Fruit fly (Drosophila melanogaster): ENCODE data around the gene Mpc1.

The Mpc1 gene

dm6 chr3R:18905555-18905920 lies 22.9 kb downstream of the Mpc1 start, which contains the start of gene CG14292:
CG14292 (minus strand) TSS chr3R:18905655.
- no peak for TF ChIP-seq CG12605 (GFP tag; IDR thresholded peaks at IDR 0.05)
- no peak for TF ChIP-seq fd96Ca (GFP tag; IDR thresholded peaks at IDR 0.05)
- no peak for TF ChIP-seq CG8159 (tag; optimal IDR thresholded peaks at IDR 0.05)
- no peak for TF ChIP-seq Ets98B (GFP tag; IDR thresholded peaks at IDR 0.05)
- TF ChIP-seq CG10348 (GFP tag; IDR thresholded peaks at IDR 0.05) = no peak
- no peak for TF ChIP-seq Snoo (tag; optimal IDR thresholded peaks at IDR 0.05)

DNA sequence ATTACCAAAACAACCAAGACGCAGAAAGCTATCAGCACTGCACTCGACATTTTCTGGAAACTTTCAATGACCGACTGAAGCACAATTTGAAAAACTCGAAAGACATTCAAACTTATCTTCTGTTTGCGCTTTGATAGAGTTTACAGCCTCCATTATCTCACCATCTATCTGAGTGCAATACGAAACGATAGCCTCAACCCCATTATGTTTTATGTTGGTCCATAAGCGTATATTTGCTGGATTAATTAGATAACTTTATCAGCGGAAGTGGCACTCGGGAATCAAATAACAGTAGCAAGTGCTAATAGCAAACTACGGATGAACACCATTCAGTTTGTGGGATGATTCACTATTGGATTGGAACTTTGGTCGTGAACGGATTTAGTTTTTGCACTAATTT lies 25.6 kb downstream of the Mpc1 start, which contains the start of gene CG34284:
Gene CG34284 (minus strand): TSS at position 76 of the 400 bp plus-strand sequence.
- TF ChIP-seq CG13204 (GFP tag; optimal IDR thresholded peaks at IDR 0.05) = no peak
- no peak for TF ChIP-seq CG32121 (GFP tag; IDR thresholded peaks at IDR 0.05)
- no peak for TF ChIP-seq fd96Ca (GFP tag; IDR thresholded peaks at IDR 0.05)
- TF ChIP-seq CG12605 (GFP tag; IDR thresholded peaks at IDR 0.05) = no peak
- TF ChIP-seq Snoo (tag; optimal IDR thresholded peaks at IDR 0.05) = no peak
- no peak for TF ChIP-seq CG4496 (GFP tag; IDR thresholded peaks at IDR 0.05)
- TF ChIP-seq gl (tag; optimal IDR thresholded peaks at IDR 0.05) = no peak
- TF ChIP-seq Ets98B (GFP tag; IDR thresholded peaks at IDR 0.05) = no peak
- TF ChIP-seq Pif1A (GFP tag; optimal IDR thresholded peaks at IDR 0.05) = no peak
- TF ChIP-seq D1 (tag; optimal IDR thresholded peaks at IDR 0.05) = no peak
- no peak for TF ChIP-seq Pif1B (GFP tag; optimal IDR thresholded peaks at IDR 0.05)
- TF ChIP-seq CG9948 (tag; optimal IDR thresholded peaks at IDR 0.05) = no peak
- TF ChIP-seq EcR (GFP tag; optimal IDR thresholded peaks at IDR 0.05) = no peak
- TF ChIP-seq CG8159 (tag; optimal IDR thresholded peaks at IDR 0.05) = no peak
- no peak for TF ChIP-seq CG34367 (tag; optimal IDR thresholded peaks at IDR 0.05)
- no peak for TF ChIP-seq rn (GFP tag; IDR thresholded peaks at IDR 0.05)

- no peak for TF ChIP-seq gl (tag; optimal IDR thresholded peaks at IDR 0.05)
- no peak for TF ChIP-seq Pif1B (GFP tag; optimal IDR thresholded peaks at IDR 0.05)
These were observed 26.3 kb downstream of the Mpc1 start, which contains the start of gene CG14294 for dm6 chr3R:18902164-18902563. CG14294 (minus strand) TSS chr3R:18902264.

- TF ChIP-seq D1 (tag; optimal IDR thresholded peaks at IDR 0.05) = no peak
- no peak for TF ChIP-seq Ets98B (GFP tag; IDR thresholded peaks at IDR 0.05)
- no peak for TF ChIP-seq CG34367 (tag; optimal IDR thresholded peaks at IDR 0.05)
- no peak for TF ChIP-seq Snoo (tag; optimal IDR thresholded peaks at IDR 0.05)
- TF ChIP-seq CG14655 (GFP tag; optimal IDR thresholded peaks at IDR 0.05) = no peak
- no peak for TF ChIP-seq CG15710 (tag; optimal IDR thresholded peaks at IDR 0.05)
- TF ChIP-seq CG32121 (GFP tag; IDR thresholded peaks at IDR 0.05) = no peak
- no peak for TF ChIP-seq CG10348 (GFP tag; IDR thresholded peaks at IDR 0.05)
- TF ChIP-seq gl (tag; optimal IDR thresholded peaks at IDR 0.05) = no peak
- TF ChIP-seq CG12605 (GFP tag; IDR thresholded peaks at IDR 0.05) = no peak
- TF ChIP-seq EcR (GFP tag; optimal IDR thresholded peaks at IDR 0.05) = no peak
- TF ChIP-seq Pif1B (GFP tag; optimal IDR thresholded peaks at IDR 0.05) = no peak
- no peak for TF ChIP-seq CG13204 (GFP tag; optimal IDR thresholded peaks at IDR 0.05)
- TF ChIP-seq CG9948 (tag; optimal IDR thresholded peaks at IDR 0.05) = no peak
- TF ChIP-seq CG8159 (tag; optimal IDR thresholded peaks at IDR 0.05) = no peak
- TF ChIP-seq fd96Ca (GFP tag; IDR thresholded peaks at IDR 0.05) = no peak
- no peak for TF ChIP-seq CG8301 (tag; optimal IDR thresholded peaks at IDR 0.05)
- TF ChIP-seq CG17806 (tag; optimal IDR thresholded peaks at IDR 0.05) = no peak
- no peak for TF ChIP-seq CG4496 (GFP tag; IDR thresholded peaks at IDR 0.05)
- no peak for TF ChIP-seq rn (GFP tag; IDR thresholded peaks at IDR 0.05)
These were observed 29.3 kb downstream of the Mpc1 start, which contains the start of gene Rh2 for dm6 chr3R:18899123-18899522. Rh2 (plus strand) TSS chr3R:18899423.

DNA sequence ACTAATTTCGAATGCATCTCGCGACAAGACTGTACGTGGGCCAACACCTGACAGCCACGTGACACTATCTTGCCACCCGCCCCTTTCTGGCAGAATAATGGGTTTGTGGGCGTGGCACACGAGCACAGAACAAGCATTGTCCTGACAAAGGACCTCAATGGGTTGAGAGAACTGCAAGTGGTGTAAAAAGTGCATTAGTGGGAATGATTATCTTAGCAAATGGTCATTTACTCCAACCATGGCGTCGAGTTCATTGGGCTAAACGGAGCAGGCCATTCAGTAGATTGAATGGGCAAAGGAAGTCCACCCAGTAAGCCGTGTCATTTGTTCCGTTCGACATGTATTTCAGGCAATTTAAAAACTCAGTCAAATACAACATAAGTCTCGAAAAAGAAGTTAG lies 30.6 kb downstream of the Mpc1 start, which contains the start of gene CG14297:
Gene CG14297 (plus strand): TSS at position 301 of the 400 bp plus-strand sequence.
- no peak for TF ChIP-seq gl (tag; optimal IDR thresholded peaks at IDR 0.05)
- no peak for TF ChIP-seq CG12605 (GFP tag; IDR thresholded peaks at IDR 0.05)
- no peak for TF ChIP-seq fd96Ca (GFP tag; IDR thresholded peaks at IDR 0.05)
- no peak for TF ChIP-seq CG8301 (tag; optimal IDR thresholded peaks at IDR 0.05)
- TF ChIP-seq Ets98B (GFP tag; IDR thresholded peaks at IDR 0.05) = no peak
- no peak for TF ChIP-seq CG14655 (GFP tag; optimal IDR thresholded peaks at IDR 0.05)
- TF ChIP-seq EcR (GFP tag; optimal IDR thresholded peaks at IDR 0.05) = no peak
- no peak for TF ChIP-seq CG8159 (tag; optimal IDR thresholded peaks at IDR 0.05)
- TF ChIP-seq CG15710 (tag; optimal IDR thresholded peaks at IDR 0.05) = no peak

DNA sequence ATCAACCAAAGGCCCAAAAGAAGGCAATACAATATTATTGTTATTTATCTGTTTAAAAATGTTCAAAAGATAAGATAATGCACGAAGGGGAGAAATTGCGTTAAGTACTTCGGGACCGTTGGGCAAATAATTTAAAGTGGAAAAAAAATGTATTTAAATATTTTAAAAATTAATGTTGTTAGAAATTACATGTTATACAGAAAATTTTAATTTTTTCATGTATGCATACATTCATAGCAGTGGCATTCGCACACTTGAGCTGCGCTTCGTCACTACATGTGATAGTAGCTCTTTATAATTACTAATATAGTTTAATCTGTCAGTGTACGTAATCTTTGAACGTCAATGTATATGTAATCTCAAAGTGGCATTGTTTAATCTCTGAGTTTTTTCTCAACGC lies 33.2 kb downstream of the Mpc1 start:
- TF ChIP-seq CG15710 (tag; optimal IDR thresholded peaks at IDR 0.05) = no peak
- no peak for TF ChIP-seq CG17806 (tag; optimal IDR thresholded peaks at IDR 0.05)
- TF ChIP-seq CG4496 (GFP tag; IDR thresholded peaks at IDR 0.05) = no peak
- TF ChIP-seq CG8159 (tag; optimal IDR thresholded peaks at IDR 0.05) = no peak
- TF ChIP-seq CG32121 (GFP tag; IDR thresholded peaks at IDR 0.05) = no peak
- no peak for TF ChIP-seq CG10348 (GFP tag; IDR thresholded peaks at IDR 0.05)
- TF ChIP-seq Pif1A (GFP tag; optimal IDR thresholded peaks at IDR 0.05) = no peak
- TF ChIP-seq CG9948 (tag; optimal IDR thresholded peaks at IDR 0.05) = no peak
- TF ChIP-seq CG14655 (GFP tag; optimal IDR thresholded peaks at IDR 0.05) = no peak
- TF ChIP-seq fd96Ca (GFP tag; IDR thresholded peaks at IDR 0.05) = no peak
- TF ChIP-seq D1 (tag; optimal IDR thresholded peaks at IDR 0.05) = no peak
- no peak for TF ChIP-seq Snoo (tag; optimal IDR thresholded peaks at IDR 0.05)
- no peak for TF ChIP-seq EcR (GFP tag; optimal IDR thresholded peaks at IDR 0.05)
- TF ChIP-seq Pif1B (GFP tag; optimal IDR thresholded peaks at IDR 0.05) = no peak
- no peak for TF ChIP-seq CG8301 (tag; optimal IDR thresholded peaks at IDR 0.05)
- no peak for TF ChIP-seq CG34367 (tag; optimal IDR thresholded peaks at IDR 0.05)
- TF ChIP-seq Ets98B (GFP tag; IDR thresholded peaks at IDR 0.05) = no peak
